Fruit fly (Drosophila melanogaster) whole organism, wandering third instar larva: ENCODE data around the gene CG11999.
A peak's percentile ranks its signal among the peaks of the same experiment; 100 is the strongest.

Experiments
- CG32264 ChIP-seq: fragments of 200-800 bp; sonication (Bioruptor generic); optimal IDR thresholded peaks from 2 replicates; lab custom pipeline; 2016; ENCODE audit warnings: missing biosample characterization, missing genetic modification characterization
- CG9705 ChIP-seq: fragments of 200-800 bp; sonication (Bioruptor generic); optimal IDR thresholded peaks from 2 replicates; lab custom pipeline; 2018; ENCODE audit warnings: missing biosample characterization, mild to moderate bottlenecking, missing genetic modification characterization
- CrebA ChIP-seq: fragments of 200-800 bp; sonication (Bioruptor generic); optimal IDR thresholded peaks from 2 replicates; lab custom pipeline; 2016; ENCODE audit warnings: missing biosample characterization, mild to moderate bottlenecking, missing genetic modification characterization, borderline replicate concordance
- Dfd ChIP-seq: fragments of >200 bp; optimal IDR thresholded peaks from 2 replicates; lab custom pipeline; 2017; ENCODE audit warnings: missing biosample characterization, missing genetic modification characterization
- Dif ChIP-seq: fragments of 200-275, 200-300 bp; sonication (Bioruptor generic); optimal IDR thresholded peaks from 2 replicates; lab custom pipeline; 2018; ENCODE audit warnings: missing biosample characterization, missing genetic modification characterization; ENCODE audit not compliant: partially characterized antibody
- HLH106 ChIP-seq: fragments of 200-800 bp; optimal IDR thresholded peaks from 3 replicates; lab custom pipeline; 2019; ENCODE audit warnings: missing biosample characterization, mild to moderate bottlenecking, missing genetic modification characterization, moderate library complexity
- Hnf4 ChIP-seq: fragments of 200-800 bp; sonication (Bioruptor generic); optimal IDR thresholded peaks from 2 replicates; lab custom pipeline; 2016; ENCODE audit warnings: missing biosample characterization, mild to moderate bottlenecking, missing genetic modification characterization
- Hr78 ChIP-seq: fragments of >200 bp; optimal IDR thresholded peaks from 2 replicates; lab custom pipeline; 2017; ENCODE audit warnings: missing biosample characterization, missing genetic modification characterization
- Hr83 ChIP-seq: fragments of 200-300 bp; sonication (Bioruptor generic); optimal IDR thresholded peaks from 2 replicates; lab custom pipeline; 2016; ENCODE audit warnings: missing biosample characterization, mild to moderate bottlenecking, missing genetic modification characterization, moderate library complexity; ENCODE audit not compliant: poor library complexity, severe bottlenecking
- Myc ChIP-seq: fragments of >200 bp; optimal IDR thresholded peaks from 2 replicates; lab custom pipeline; 2017
- N ChIP-seq: fragments of >200 bp; optimal IDR thresholded peaks from 2 replicates; lab custom pipeline; 2018; ENCODE audit warnings: missing biosample characterization, missing external identifiers, missing genetic modification characterization
- OdsH ChIP-seq: fragments of 200-800 bp; sonication (Bioruptor generic); optimal IDR thresholded peaks from 2 replicates; lab custom pipeline; 2016; ENCODE audit warnings: missing biosample characterization, mild to moderate bottlenecking, missing genetic modification characterization
- Rel ChIP-seq, 2 experiments: fragments of 200-800 bp; sonication (Bioruptor generic) in 1 of 2; optimal IDR thresholded peaks; 2 replicates in 1 of 2; 3 replicates in 1 of 2; lab custom pipeline; 2016 to 2019; ENCODE audit warnings: mild to moderate bottlenecking in 2 of 2, missing biosample characterization in 2 of 2, missing genetic modification characterization in 2 of 2, moderate library complexity in 1 of 2
- Sp1 ChIP-seq: fragments of 200-800 bp; sonication (Bioruptor generic); optimal IDR thresholded peaks from 3 replicates; lab custom pipeline; 2019; ENCODE audit warnings: missing biosample characterization, mild to moderate bottlenecking, missing genetic modification characterization, moderate library complexity
- br ChIP-seq: fragments of 200-800 bp; sonication (Bioruptor generic); optimal IDR thresholded peaks from 2 replicates; lab custom pipeline; 2016; ENCODE audit warnings: missing biosample characterization, missing genetic modification characterization
- brk ChIP-seq: fragments of 200-800 bp; sonication (Bioruptor generic); optimal IDR thresholded peaks from 2 replicates; lab custom pipeline; 2016; ENCODE audit warnings: missing biosample characterization, mild to moderate bottlenecking, missing genetic modification characterization
- dl ChIP-seq, 2 experiments: fragments of 175-275, 200-275 bp in 1 of 2; fragments of 200-275 bp in 1 of 2; sonication (Bioruptor generic); optimal IDR thresholded peaks; lab custom pipeline; 2018; ENCODE audit warnings: mild to moderate bottlenecking in 2 of 2, missing biosample characterization in 2 of 2, missing genetic modification characterization in 2 of 2, moderate library complexity in 2 of 2; ENCODE audit not compliant: partially characterized antibody in 2 of 2, insufficient read depth in 1 of 2
- dmrt93B ChIP-seq: fragments of 200-800 bp; sonication (Bioruptor generic); optimal IDR thresholded peaks from 2 replicates; lab custom pipeline; 2018; ENCODE audit warnings: missing biosample characterization, mild to moderate bottlenecking, missing genetic modification characterization
- foxo ChIP-seq, 2 experiments: fragments of 200-800 bp; sonication (Bioruptor generic); optimal IDR thresholded peaks; 2 replicates in 1 of 2; 3 replicates in 1 of 2; lab custom pipeline; 2016 to 2017; ENCODE audit warnings: missing biosample characterization in 2 of 2, missing genetic modification characterization in 2 of 2
- h ChIP-seq: fragments of 200-800 bp; sonication (Bioruptor generic); optimal IDR thresholded peaks from 3 replicates; lab custom pipeline; 2016; ENCODE audit warnings: missing biosample characterization, mild to moderate bottlenecking, missing genetic modification characterization
- lola ChIP-seq: fragments of >200 bp; optimal IDR thresholded peaks from 2 replicates; lab custom pipeline; 2017; ENCODE audit warnings: missing biosample characterization, missing genetic modification characterization
- psq ChIP-seq: fragments of 200-800 bp; sonication (Bioruptor generic); optimal IDR thresholded peaks from 3 replicates; lab custom pipeline; 2017; ENCODE audit warnings: missing biosample characterization, mild to moderate bottlenecking, missing genetic modification characterization, moderate library complexity
- rgr ChIP-seq: fragments of 200-800 bp; sonication (Bioruptor generic); optimal IDR thresholded peaks from 3 replicates; lab custom pipeline; 2016; ENCODE audit warnings: missing biosample characterization, mild to moderate bottlenecking, missing genetic modification characterization
- sage ChIP-seq: fragments of 200-800 bp; sonication (Bioruptor generic); optimal IDR thresholded peaks from 2 replicates; lab custom pipeline; 2016; ENCODE audit warnings: missing biosample characterization, mild to moderate bottlenecking, missing genetic modification characterization
- sv ChIP-seq: fragments of 200-800 bp; sonication (Bioruptor generic); optimal IDR thresholded peaks from 3 replicates; lab custom pipeline; 2016; ENCODE audit warnings: missing biosample characterization, missing genetic modification characterization
- tai ChIP-seq: sonication (Bioruptor generic); optimal IDR thresholded peaks from 2 replicates; lab custom pipeline; 2016; ENCODE audit warnings: missing biosample characterization, missing genetic modification characterization
- usp ChIP-seq: fragments of >200 bp; optimal IDR thresholded peaks from 2 replicates; lab custom pipeline; 2017; ENCODE audit warnings: missing biosample characterization, missing genetic modification characterization
- woc ChIP-seq: sonication (Bioruptor generic); optimal IDR thresholded peaks from 2 replicates; lab custom pipeline; 2016; ENCODE audit warnings: missing biosample characterization, mild to moderate bottlenecking, missing genetic modification characterization

The CG11999 gene

dm6 chr3R:5319059-5319785, 35.3 kb downstream of the CG11999 start (continued):
- TF ChIP-seq CrebA (GFP tag; lab: Kevin White, UChicago) (peak; percentile 28), Sp1 (GFP tag; lab: Kevin White, UChicago) (peak; percentile 22), psq (GFP tag; lab: Kevin White, UChicago) (peak; percentile 20), foxo (GFP tag; optimal IDR thresholded peaks at IDR 0.05; lab: Kevin White, UChicago) (peak in 1 of 2 experiments; percentile 37)

DNA sequence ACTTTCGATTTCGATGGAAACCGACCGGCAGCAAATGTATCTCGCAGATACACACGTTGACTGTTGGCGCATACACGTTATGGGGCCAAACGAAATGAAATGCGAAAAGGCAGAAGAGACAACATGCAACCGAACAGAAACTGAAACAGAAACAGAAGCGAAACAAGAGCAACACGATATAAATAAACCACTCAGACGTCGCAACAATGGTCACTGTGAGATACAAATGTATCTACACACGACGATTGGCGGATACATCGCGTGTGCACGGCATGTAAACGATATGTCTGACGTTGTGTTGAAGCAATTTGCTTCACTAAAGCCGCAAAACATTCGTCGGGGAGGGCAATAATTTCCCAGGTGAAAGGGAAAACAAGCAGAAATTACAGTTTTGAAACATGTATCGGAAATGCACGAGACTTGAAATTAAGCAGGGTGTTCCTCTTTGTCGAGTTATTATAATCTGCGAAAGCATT, 36.9 kb downstream of the CG11999 start:
- TF ChIP-seq CG32264 (GFP tag; lab: Kevin White, UChicago), result no peak
- peak; percentile 82 for TF ChIP-seq psq (GFP tag; lab: Kevin White, UChicago)

- TF ChIP-seq Hr78 (GFP tag; lab: Kevin White, UChicago) (no peak), Dfd (GFP tag; lab: Kevin White, UChicago) (no peak), woc (GFP tag; lab: Kevin White, UChicago) (no peak), Rel (GFP tag; optimal IDR thresholded peaks at IDR 0.05; lab: Kevin White, UChicago) (no peak), Rel (tag; optimal IDR thresholded peaks at IDR 0.05; lab: Kevin White, UChicago) (no peak), sage (no peak), CG9705 (GFP tag; lab: Kevin White, UChicago) (no peak), Dif (GFP tag; lab: Kevin White, UChicago) (no peak), OdsH (no peak), dl (GFP tag; optimal IDR thresholded peaks at IDR 0.05; lab: Kevin White, UChicago; ENCODE audit: insufficient read depth in 1 of 2, partially characterized antibody in 2 of 2) (no peak)
These were observed 37.8 kb downstream of the CG11999 start for dm6 chr3R:5316790-5317189.

dm6 chr3R:5315871-5316270, 38.7 kb downstream of the CG11999 start:
- TF ChIP-seq HLH106, result no peak
- TF ChIP-seq brk (GFP tag; lab: Kevin White, UChicago), result no peak
- no peak for TF ChIP-seq Myc (lab: Kevin White, UChicago)
- no peak for TF ChIP-seq sv (GFP tag; lab: Kevin White, UChicago)
- TF ChIP-seq OdsH, result no peak
- no peak for TF ChIP-seq dmrt93B (GFP tag; lab: Kevin White, UChicago)
- no peak for TF ChIP-seq h (GFP tag; lab: Kevin White, UChicago)
- no peak for TF ChIP-seq rgr
- no peak for TF ChIP-seq br (GFP tag; lab: Kevin White, UChicago)
- no peak for TF ChIP-seq psq (GFP tag; lab: Kevin White, UChicago)
- TF ChIP-seq Dfd (GFP tag; lab: Kevin White, UChicago), result no peak
- TF ChIP-seq Dif (GFP tag; lab: Kevin White, UChicago), result no peak
- no peak for TF ChIP-seq N (GFP tag; lab: Kevin White, UChicago)
- no peak for TF ChIP-seq Hr83

DNA sequence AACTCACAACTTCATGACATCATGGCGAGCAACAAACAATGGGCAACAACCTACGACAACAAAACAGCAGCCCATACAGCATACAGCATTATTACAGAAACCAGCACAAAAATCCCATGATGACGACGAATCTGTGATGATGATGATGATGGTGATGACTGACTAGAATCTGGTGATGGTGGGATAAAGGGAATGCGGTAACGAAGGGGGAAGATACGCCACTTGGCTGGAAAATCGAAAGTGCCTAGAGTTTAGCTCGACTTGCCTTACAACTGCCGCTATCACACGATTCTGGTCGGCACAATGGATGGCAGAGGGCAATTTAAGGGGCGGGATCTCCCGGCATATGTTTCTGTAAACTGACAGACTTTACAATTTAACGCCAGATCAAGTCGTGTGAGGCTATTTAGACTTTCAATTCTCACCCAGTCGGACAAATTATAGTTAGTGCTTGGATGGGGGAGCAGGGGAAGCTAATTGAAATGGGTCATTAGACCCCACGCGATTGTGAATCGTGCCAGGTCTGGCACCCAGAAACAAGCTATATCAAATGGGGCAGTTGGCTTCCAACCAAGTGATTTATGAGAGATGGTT, 39.4 kb downstream of the CG11999 start:
- TF ChIP-seq Hnf4 (GFP tag; lab: Kevin White, UChicago), result no peak
- no peak for TF ChIP-seq Rel (GFP tag; optimal IDR thresholded peaks at IDR 0.05; lab: Kevin White, UChicago)
- no peak for TF ChIP-seq Rel (tag; optimal IDR thresholded peaks at IDR 0.05; lab: Kevin White, UChicago)
- TF ChIP-seq Hr83, result no peak
- no peak for TF ChIP-seq sage
- TF ChIP-seq Dif (GFP tag; lab: Kevin White, UChicago), result no peak

DNA sequence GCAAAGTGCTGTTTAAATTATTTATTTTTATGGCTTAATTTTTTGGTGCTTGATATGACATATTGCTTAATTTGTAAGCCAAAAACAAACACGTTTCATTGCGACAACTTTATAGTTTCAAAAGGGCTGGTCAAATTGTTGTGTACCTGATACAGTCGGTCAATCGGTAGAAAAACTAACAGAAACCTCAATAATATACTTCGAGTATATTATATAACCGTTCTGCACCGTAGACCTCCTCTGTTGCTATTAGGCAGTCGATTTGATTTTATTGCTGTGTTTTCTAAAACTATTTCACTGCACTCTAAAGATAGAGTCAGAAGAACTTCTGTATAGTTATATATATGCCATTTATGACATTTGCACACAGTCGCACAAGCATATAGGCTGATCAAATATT, 44.3 kb downstream of the CG11999 start:
- TF ChIP-seq OdsH (no peak), CrebA (GFP tag; lab: Kevin White, UChicago) (no peak), Myc (lab: Kevin White, UChicago) (no peak), br (GFP tag; lab: Kevin White, UChicago) (no peak), usp (no peak), HLH106 (no peak), brk (GFP tag; lab: Kevin White, UChicago) (no peak), foxo (GFP tag; optimal IDR thresholded peaks at IDR 0.05; lab: Kevin White, UChicago) (no peak), h (GFP tag; lab: Kevin White, UChicago) (no peak), woc (GFP tag; lab: Kevin White, UChicago) (no peak), tai (GFP tag; lab: Kevin White, UChicago) (no peak), lola (GFP tag; lab: Kevin White, UChicago) (no peak)
